Worm (Caenorhabditis elegans) whole organism, midembryonic: ENCODE data around the gene K04G7.1.

Experiments
- T22C8.4 ChIP-seq: fragments of 200-800 bp; sonication (Bioruptor generic); IDR thresholded peaks from 2 replicates; pipeline ENCODE4 v1.3.6; 2022; ENCODE audit warnings: missing genetic modification characterization, missing compliant biosample characterization
- klf-2 ChIP-seq: fragments of 200-800 bp; sonication (Bioruptor generic); conservative IDR thresholded peaks from 2 replicates; pipeline ENCODE4 v1.3.6; 2022; ENCODE audit warnings: missing genetic modification reagents, missing genetic modification characterization, missing compliant biosample characterization
- med-1 ChIP-seq: sonication (generic microtip); optimal IDR thresholded peaks from 2 replicates; lab custom pipeline; 2017; ENCODE audit warnings: missing genetic modification characterization, mild to moderate bottlenecking, missing compliant biosample characterization, antibody characterized with exemption, missing genetic modification reagents; ENCODE audit not compliant: insufficient read depth
- ref-1 ChIP-seq: fragments of 200-800 bp; sonication (Bioruptor generic); conservative IDR thresholded peaks from 2 replicates; pipeline ENCODE4 v1.3.6; 2022; ENCODE audit warnings: missing genetic modification reagents, missing genetic modification characterization, missing compliant biosample characterization
- ztf-23 ChIP-seq: fragments of 200-800 bp; sonication (Bioruptor generic); IDR thresholded peaks from 2 replicates; pipeline ENCODE4 v1.3.6; 2022; ENCODE audit warnings: missing genetic modification reagents, missing genetic modification characterization, missing compliant biosample characterization
- ztf-29 ChIP-seq: fragments of 200-800 bp; sonication (Bioruptor generic); IDR thresholded peaks from 2 replicates; pipeline ENCODE4 v1.3.6; 2022; ENCODE audit warnings: missing genetic modification reagents, missing genetic modification characterization, missing compliant biosample characterization

DNA sequence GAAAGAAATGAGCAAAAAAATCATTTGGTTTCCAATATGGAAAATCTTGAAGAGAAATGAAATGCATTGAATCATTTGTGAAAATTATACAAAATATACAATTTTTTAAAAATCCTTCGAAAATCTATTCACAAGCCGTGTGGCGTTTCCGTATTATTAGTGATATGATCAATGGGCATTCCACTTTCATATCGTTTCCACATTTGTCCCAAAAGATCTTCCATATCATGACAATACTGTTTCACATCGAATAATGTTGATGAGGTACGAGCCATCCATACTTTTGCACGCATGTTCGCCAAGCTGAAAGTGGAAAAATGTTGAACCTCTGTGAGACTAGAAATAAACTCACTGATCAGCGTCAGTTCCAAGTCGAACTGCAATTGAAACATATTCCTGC lies 16.2 kb upstream of the K04G7.1 start:
- TF ChIP-seq ztf-29 (GFP tag; lab: Robert Waterston, UW): no peak
- no peak for TF ChIP-seq ref-1 (GFP tag; lab: Robert Waterston, UW)
- no peak for TF ChIP-seq ztf-23 (GFP tag; lab: Robert Waterston, UW)
- TF ChIP-seq med-1 (GFP tag; lab: Kevin White, UChicago): no peak
- TF ChIP-seq klf-2 (GFP tag; lab: Robert Waterston, UW): no peak
- TF ChIP-seq T22C8.4 (GFP tag; lab: Robert Waterston, UW): no peak
